Fruit fly (Drosophila melanogaster) whole organism, wandering third instar larva: ENCODE measurements around the gene CG43407.

Experiments
- Abd-B ChIP-seq: fragments of >200 bp; optimal IDR thresholded peaks from 2 replicates; lab custom pipeline; 2017; ENCODE audit warnings: missing biosample characterization, missing genetic modification characterization
- CG32264 ChIP-seq: fragments of 200-800 bp; sonication (Bioruptor generic); optimal IDR thresholded peaks from 2 replicates; lab custom pipeline; 2016; ENCODE audit warnings: missing biosample characterization, missing genetic modification characterization
- CG9705 ChIP-seq: fragments of 200-800 bp; sonication (Bioruptor generic); optimal IDR thresholded peaks from 2 replicates; lab custom pipeline; 2018; ENCODE audit warnings: missing biosample characterization, mild to moderate bottlenecking, missing genetic modification characterization
- CrebA ChIP-seq: fragments of 200-800 bp; sonication (Bioruptor generic); optimal IDR thresholded peaks from 2 replicates; lab custom pipeline; 2016; ENCODE audit warnings: missing biosample characterization, mild to moderate bottlenecking, missing genetic modification characterization, borderline replicate concordance
- Dfd ChIP-seq: fragments of >200 bp; optimal IDR thresholded peaks from 2 replicates; lab custom pipeline; 2017; ENCODE audit warnings: missing biosample characterization, missing genetic modification characterization
- Dif ChIP-seq: fragments of 200-275, 200-300 bp; sonication (Bioruptor generic); optimal IDR thresholded peaks from 2 replicates; lab custom pipeline; 2018; ENCODE audit warnings: missing biosample characterization, missing genetic modification characterization; ENCODE audit not compliant: partially characterized antibody
- GATAd ChIP-seq: sonication (Bioruptor generic); optimal IDR thresholded peaks from 2 replicates; lab custom pipeline; 2016; ENCODE audit warnings: missing biosample characterization, missing genetic modification characterization
- HLH106 ChIP-seq: fragments of 200-800 bp; optimal IDR thresholded peaks from 3 replicates; lab custom pipeline; 2019; ENCODE audit warnings: missing biosample characterization, mild to moderate bottlenecking, missing genetic modification characterization, moderate library complexity
- Hnf4 ChIP-seq: fragments of 200-800 bp; sonication (Bioruptor generic); optimal IDR thresholded peaks from 2 replicates; lab custom pipeline; 2016; ENCODE audit warnings: missing biosample characterization, mild to moderate bottlenecking, missing genetic modification characterization
- Hr78 ChIP-seq: fragments of >200 bp; optimal IDR thresholded peaks from 2 replicates; lab custom pipeline; 2017; ENCODE audit warnings: missing biosample characterization, missing genetic modification characterization
- Hr83 ChIP-seq: fragments of 200-300 bp; sonication (Bioruptor generic); optimal IDR thresholded peaks from 2 replicates; lab custom pipeline; 2016; ENCODE audit warnings: missing biosample characterization, mild to moderate bottlenecking, missing genetic modification characterization, moderate library complexity; ENCODE audit not compliant: poor library complexity, severe bottlenecking
- Jra ChIP-seq: sonication (Bioruptor generic); optimal IDR thresholded peaks from 2 replicates; lab custom pipeline; 2016; ENCODE audit warnings: missing biosample characterization, missing genetic modification characterization
- Mio ChIP-seq: sonication (Bioruptor generic); optimal IDR thresholded peaks from 2 replicates; lab custom pipeline; 2016; ENCODE audit warnings: missing biosample characterization, missing genetic modification characterization
- Myc ChIP-seq: fragments of >200 bp; optimal IDR thresholded peaks from 2 replicates; lab custom pipeline; 2017
- N ChIP-seq: fragments of >200 bp; optimal IDR thresholded peaks from 2 replicates; lab custom pipeline; 2018; ENCODE audit warnings: missing biosample characterization, missing external identifiers, missing genetic modification characterization
- OdsH ChIP-seq: fragments of 200-800 bp; sonication (Bioruptor generic); optimal IDR thresholded peaks from 2 replicates; lab custom pipeline; 2016; ENCODE audit warnings: missing biosample characterization, mild to moderate bottlenecking, missing genetic modification characterization
- Rel ChIP-seq, 2 experiments: fragments of 200-800 bp; sonication (Bioruptor generic) in 1 of 2; optimal IDR thresholded peaks; 2 replicates in 1 of 2; 3 replicates in 1 of 2; lab custom pipeline; 2016 to 2019; ENCODE audit warnings: mild to moderate bottlenecking in 2 of 2, missing biosample characterization in 2 of 2, missing genetic modification characterization in 2 of 2, moderate library complexity in 1 of 2
- Sp1 ChIP-seq: fragments of 200-800 bp; sonication (Bioruptor generic); optimal IDR thresholded peaks from 3 replicates; lab custom pipeline; 2019; ENCODE audit warnings: missing biosample characterization, mild to moderate bottlenecking, missing genetic modification characterization, moderate library complexity
- Vsx2 ChIP-seq: fragments of 200-300, 225-300 bp; sonication (Bioruptor generic); optimal IDR thresholded peaks from 2 replicates; lab custom pipeline; 2018; ENCODE audit warnings: missing biosample characterization, missing genetic modification characterization; ENCODE audit not compliant: partially characterized antibody
- br ChIP-seq: fragments of 200-800 bp; sonication (Bioruptor generic); optimal IDR thresholded peaks from 2 replicates; lab custom pipeline; 2016; ENCODE audit warnings: missing biosample characterization, missing genetic modification characterization
- brk ChIP-seq: fragments of 200-800 bp; sonication (Bioruptor generic); optimal IDR thresholded peaks from 2 replicates; lab custom pipeline; 2016; ENCODE audit warnings: missing biosample characterization, mild to moderate bottlenecking, missing genetic modification characterization
- dl ChIP-seq, 2 experiments: fragments of 175-275, 200-275 bp in 1 of 2; fragments of 200-275 bp in 1 of 2; sonication (Bioruptor generic); optimal IDR thresholded peaks; lab custom pipeline; 2018; ENCODE audit warnings: mild to moderate bottlenecking in 2 of 2, missing biosample characterization in 2 of 2, missing genetic modification characterization in 2 of 2, moderate library complexity in 2 of 2; ENCODE audit not compliant: partially characterized antibody in 2 of 2, insufficient read depth in 1 of 2
- dmrt93B ChIP-seq: fragments of 200-800 bp; sonication (Bioruptor generic); optimal IDR thresholded peaks from 2 replicates; lab custom pipeline; 2018; ENCODE audit warnings: missing biosample characterization, mild to moderate bottlenecking, missing genetic modification characterization
- dsf ChIP-seq: sonication (Bioruptor generic); optimal IDR thresholded peaks from 2 replicates; lab custom pipeline; 2016; ENCODE audit warnings: missing biosample characterization, missing genetic modification characterization, borderline replicate concordance
- ey ChIP-seq: fragments of 200-800 bp; sonication (Bioruptor generic); optimal IDR thresholded peaks from 2 replicates; lab custom pipeline; 2016; ENCODE audit warnings: missing biosample characterization, missing genetic modification characterization
- foxo ChIP-seq, 2 experiments: fragments of 200-800 bp; sonication (Bioruptor generic); optimal IDR thresholded peaks; 2 replicates in 1 of 2; 3 replicates in 1 of 2; lab custom pipeline; 2016 to 2017; ENCODE audit warnings: missing biosample characterization in 2 of 2, missing genetic modification characterization in 2 of 2
- fru ChIP-seq: fragments of 200-800 bp; sonication (Bioruptor generic); optimal IDR thresholded peaks from 3 replicates; lab custom pipeline; 2016; ENCODE audit warnings: missing biosample characterization, mild to moderate bottlenecking, missing genetic modification characterization
- h ChIP-seq: fragments of 200-800 bp; sonication (Bioruptor generic); optimal IDR thresholded peaks from 3 replicates; lab custom pipeline; 2016; ENCODE audit warnings: missing biosample characterization, mild to moderate bottlenecking, missing genetic modification characterization
- jim ChIP-seq: fragments of 175-275, 200-325 bp; sonication (Bioruptor generic); optimal IDR thresholded peaks from 2 replicates; lab custom pipeline; 2016; ENCODE audit warnings: missing biosample characterization, mild to moderate bottlenecking, missing genetic modification characterization
- lola ChIP-seq: fragments of >200 bp; optimal IDR thresholded peaks from 2 replicates; lab custom pipeline; 2017; ENCODE audit warnings: missing biosample characterization, missing genetic modification characterization
- pan ChIP-seq: fragments of >200 bp; optimal IDR thresholded peaks from 2 replicates; lab custom pipeline; 2017
- psq ChIP-seq: fragments of 200-800 bp; sonication (Bioruptor generic); optimal IDR thresholded peaks from 3 replicates; lab custom pipeline; 2017; ENCODE audit warnings: missing biosample characterization, mild to moderate bottlenecking, missing genetic modification characterization, moderate library complexity
- rgr ChIP-seq: fragments of 200-800 bp; sonication (Bioruptor generic); optimal IDR thresholded peaks from 3 replicates; lab custom pipeline; 2016; ENCODE audit warnings: missing biosample characterization, mild to moderate bottlenecking, missing genetic modification characterization
- sage ChIP-seq: fragments of 200-800 bp; sonication (Bioruptor generic); optimal IDR thresholded peaks from 2 replicates; lab custom pipeline; 2016; ENCODE audit warnings: missing biosample characterization, mild to moderate bottlenecking, missing genetic modification characterization
- sv ChIP-seq: fragments of 200-800 bp; sonication (Bioruptor generic); optimal IDR thresholded peaks from 3 replicates; lab custom pipeline; 2016; ENCODE audit warnings: missing biosample characterization, missing genetic modification characterization
- tai ChIP-seq: sonication (Bioruptor generic); optimal IDR thresholded peaks from 2 replicates; lab custom pipeline; 2016; ENCODE audit warnings: missing biosample characterization, missing genetic modification characterization
- usp ChIP-seq: fragments of >200 bp; optimal IDR thresholded peaks from 2 replicates; lab custom pipeline; 2017; ENCODE audit warnings: missing biosample characterization, missing genetic modification characterization
- woc ChIP-seq: sonication (Bioruptor generic); optimal IDR thresholded peaks from 2 replicates; lab custom pipeline; 2016; ENCODE audit warnings: missing biosample characterization, mild to moderate bottlenecking, missing genetic modification characterization

CG43407 gene

DNA sequence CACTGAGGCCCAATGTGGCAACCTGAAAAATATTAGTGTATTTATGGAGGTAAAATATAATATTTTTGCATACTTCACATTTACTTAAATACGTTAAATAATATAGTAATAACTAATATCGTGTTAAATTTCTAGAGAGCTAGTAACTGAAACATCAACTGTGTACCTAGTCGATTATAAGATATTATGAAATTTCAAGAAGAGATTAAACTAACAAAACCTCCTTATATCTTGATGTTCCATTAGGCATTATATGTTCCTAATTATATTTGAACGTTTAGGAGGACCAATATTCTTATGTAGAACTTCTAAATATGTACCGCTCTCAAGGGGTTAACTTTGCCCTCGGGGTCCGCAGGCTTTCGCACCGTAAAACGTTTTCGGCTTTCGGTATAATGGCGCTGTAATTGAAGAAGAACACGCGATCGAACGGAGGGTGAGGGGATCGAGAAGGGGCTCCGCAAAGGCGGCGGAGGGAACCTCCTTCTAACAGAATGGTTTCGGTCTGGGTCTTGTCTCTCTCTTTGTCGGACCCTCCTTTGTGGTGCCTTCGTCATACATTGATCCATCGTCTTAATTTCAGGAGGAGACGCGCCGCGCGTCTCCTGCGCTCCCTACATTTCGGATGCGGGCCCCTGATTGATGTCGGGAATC is 6.7 kb downstream of the CG43407 start (continued):
- TF ChIP-seq woc (GFP tag; lab: Kevin White, UChicago) (peak; percentile 74), Myc (lab: Kevin White, UChicago) (no peak), br (GFP tag; lab: Kevin White, UChicago) (peak; percentile 68), CG9705 (peak; percentile 59), ey (peak; percentile 73), Abd-B (GFP tag; lab: Kevin White, UChicago) (no peak), Mio (no peak), dl (GFP tag; optimal IDR thresholded peaks at IDR 0.05; lab: Kevin White, UChicago; ENCODE audit: insufficient read depth in 1 of 2, partially characterized antibody in 2 of 2) (no peak), h (peak; percentile 87), tai (GFP tag; lab: Kevin White, UChicago) (peak; percentile 63), sv (no peak), dmrt93B (GFP tag; lab: Kevin White, UChicago) (peak; percentile 74), jim (GFP tag; lab: Kevin White, UChicago) (no peak), Dif (GFP tag; lab: Kevin White, UChicago) (no peak), brk (GFP tag; lab: Kevin White, UChicago) (peak; percentile 58), sage (GFP tag; lab: Kevin White, UChicago) (peak; percentile 59), dsf (no peak), Rel (GFP tag; optimal IDR thresholded peaks at IDR 0.05; lab: Kevin White, UChicago) (no peak), Rel (tag; optimal IDR thresholded peaks at IDR 0.05; lab: Kevin White, UChicago) (peak; percentile 36), Jra (peak; percentile 40), Hr83 (GFP tag; lab: Kevin White, UChicago) (no peak)

DNA sequence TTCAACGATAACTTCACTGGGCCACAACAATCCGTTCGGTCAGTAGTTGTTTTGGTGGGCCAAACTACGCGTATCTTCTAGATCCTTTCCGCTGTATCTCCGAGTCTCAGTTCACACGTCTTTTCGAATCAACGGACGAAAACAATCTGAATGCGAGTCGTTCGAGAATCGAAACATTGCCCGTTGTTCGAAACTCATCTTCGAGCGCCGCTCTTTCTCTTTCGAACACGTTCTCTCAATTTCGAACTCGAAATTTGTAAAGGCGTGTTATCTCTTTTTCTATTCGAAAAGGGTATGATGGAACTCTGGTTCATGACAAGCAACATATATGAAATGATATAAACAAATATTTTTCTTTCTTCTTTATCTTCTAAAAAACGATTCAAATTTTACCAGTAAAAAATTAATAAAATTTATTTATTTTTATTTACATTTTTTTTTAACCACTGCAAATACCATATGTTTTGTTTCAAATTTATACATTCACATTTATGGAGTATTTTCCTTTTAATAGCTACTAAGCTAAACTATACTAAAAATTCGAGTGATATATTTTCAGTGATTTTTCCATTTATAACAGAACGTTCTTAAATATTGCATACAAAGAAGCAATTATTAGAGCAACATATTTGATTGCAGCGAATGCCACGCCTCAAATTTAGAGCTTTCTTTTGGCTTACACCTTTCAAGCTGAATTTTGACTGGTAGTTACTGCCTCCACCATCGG is 7.7 kb downstream of the CG43407 start, which contains the start of gene nkd:
TSS of gene nkd (minus strand) at position 151 of the 727 bp plus-strand sequence.
- TF ChIP-seq Mio (no peak), Hr83 (GFP tag; lab: Kevin White, UChicago) (peak; percentile 70), brk (GFP tag; lab: Kevin White, UChicago) (peak; percentile 76), HLH106 (peak; percentile 79), lola (no peak), Dif (GFP tag; lab: Kevin White, UChicago) (peak; percentile 79), Rel (GFP tag; optimal IDR thresholded peaks at IDR 0.05; lab: Kevin White, UChicago) (peak; percentile 57), Rel (tag; optimal IDR thresholded peaks at IDR 0.05; lab: Kevin White, UChicago) (no peak), CrebA (GFP tag; lab: Kevin White, UChicago) (peak; percentile 1), br (GFP tag; lab: Kevin White, UChicago) (peak; percentile 57), GATAd (GFP tag; lab: Kevin White, UChicago) (no peak), Myc (lab: Kevin White, UChicago) (peak; percentile 29), rgr (GFP tag; lab: Kevin White, UChicago) (peak; percentile 88), dl (GFP tag; optimal IDR thresholded peaks at IDR 0.05; lab: Kevin White, UChicago; ENCODE audit: insufficient read depth in 1 of 2, partially characterized antibody in 2 of 2) (peak; percentile 66 to 75), dsf (peak; percentile 4), pan (peak; percentile 68), woc (GFP tag; lab: Kevin White, UChicago) (peak; percentile 67), dmrt93B (GFP tag; lab: Kevin White, UChicago) (peak; percentile 16), foxo (GFP tag; optimal IDR thresholded peaks at IDR 0.05; lab: Kevin White, UChicago) (peak in 1 of 2 experiments; percentile 84), sage (GFP tag; lab: Kevin White, UChicago) (peak; percentile 54), OdsH (GFP tag; lab: Kevin White, UChicago) (peak; percentile 77), psq (GFP tag; lab: Kevin White, UChicago) (peak; percentile 82), fru (GFP tag; lab: Kevin White, UChicago) (peak; percentile 69), usp (GFP tag; lab: Kevin White, UChicago) (no peak), Abd-B (GFP tag; lab: Kevin White, UChicago) (no peak), jim (GFP tag; lab: Kevin White, UChicago) (peak; percentile 63), CG32264 (GFP tag; lab: Kevin White, UChicago) (peak; percentile 5), Hnf4 (GFP tag; lab: Kevin White, UChicago) (peak; percentile 85), Dfd (GFP tag; lab: Kevin White, UChicago) (no peak), Hr78 (GFP tag; lab: Kevin White, UChicago) (no peak), ey (peak; percentile 65), Sp1 (GFP tag; lab: Kevin White, UChicago) (peak; percentile 88), tai (GFP tag; lab: Kevin White, UChicago) (peak; percentile 67), sv (peak; percentile 61), Vsx2 (GFP tag; lab: Kevin White, UChicago) (no peak), Jra (peak; percentile 32), CG9705 (peak; percentile 41), N (GFP tag; lab: Kevin White, UChicago) (no peak), h (peak; percentile 72)
